Worm (Caenorhabditis elegans) whole organism, L2 larva: ENCODE results near the gene ttr-39.

ENCODE experiments used
- aly-2 ChIP-seq: fragments of 150-350 bp; optimal IDR thresholded peaks from 2 replicates; lab custom pipeline; 2014; ENCODE audit warnings: missing biosample characterization, missing genetic modification characterization
- ama-1 ChIP-seq: fragments of 150-350 bp; optimal IDR thresholded peaks from 2 replicates; lab custom pipeline; 2018; ENCODE audit warnings: inconsistent platforms
- snpc-4 ChIP-seq: fragments of 150-350 bp; optimal IDR thresholded peaks from 2 replicates; lab custom pipeline; 2014; ENCODE audit warnings: missing biosample characterization, missing genetic modification characterization
- ztf-4 ChIP-seq: fragments of 150-350 bp; optimal IDR thresholded peaks from 2 replicates; lab custom pipeline; 2014; ENCODE audit warnings: missing biosample characterization, missing genetic modification characterization

ce11 chrIV:10047108-10047507 lies 42.6 kb downstream of the ttr-39 start, which contains the start of gene T04B2.3:
- TF ChIP-seq snpc-4 (tag; lab: Kevin White, UChicago) (no peak), ama-1 (lab: Kevin White, UChicago) (no peak), aly-2 (tag; lab: Kevin White, UChicago) (no peak), ztf-4 (no peak)
